Fruit fly (Drosophila melanogaster) whole organism, prepupa: ENCODE results near the gene CG43072.

Source experiments
- CG10669 ChIP-seq: fragments of 200-800 bp; sonication (Bioruptor generic); optimal IDR thresholded peaks from 3 replicates; lab custom pipeline; 2018; ENCODE audit warnings: missing biosample characterization, mild to moderate bottlenecking, missing genetic modification characterization, moderate library complexity
- CG11294 ChIP-seq: fragments of 200-800 bp; sonication (Bioruptor generic); IDR thresholded peaks from 2 replicates; pipeline ENCODE4 v1.3.6; 2022; ENCODE audit warnings: missing biosample characterization, missing genetic modification characterization
- CG11762 ChIP-seq: fragments of 200-800 bp; sonication (Bioruptor generic); optimal IDR thresholded peaks from 3 replicates; lab custom pipeline; 2016; ENCODE audit warnings: missing biosample characterization, missing genetic modification characterization; ENCODE audit not compliant: insufficient read depth
- CG11902 ChIP-seq: fragments of 200-800 bp; sonication (Bioruptor generic); optimal IDR thresholded peaks from 3 replicates; lab custom pipeline; 2016; ENCODE audit warnings: missing biosample characterization, missing genetic modification characterization
- CG15336 ChIP-seq: fragments of 200-800 bp; sonication (Bioruptor generic); IDR thresholded peaks from 2 replicates; pipeline ENCODE4 v1.3.6; 2022; ENCODE audit warnings: missing biosample characterization, missing genetic modification characterization
- CG1621 ChIP-seq: fragments of 200-800 bp; sonication (Bioruptor generic); optimal IDR thresholded peaks from 3 replicates; lab custom pipeline; 2018; ENCODE audit warnings: missing biosample characterization, mild to moderate bottlenecking, missing genetic modification characterization
- CG16779 ChIP-seq: fragments of 200-800 bp; sonication (Bioruptor generic); optimal IDR thresholded peaks from 3 replicates; lab custom pipeline; 2017; ENCODE audit warnings: missing biosample characterization, mild to moderate bottlenecking, missing genetic modification characterization
- CG3032 ChIP-seq: fragments of 200-800 bp; optimal IDR thresholded peaks from 2 replicates; lab custom pipeline; 2019; ENCODE audit warnings: missing biosample characterization, mild to moderate bottlenecking, missing genetic modification characterization, moderate library complexity
- CG31627 ChIP-seq: fragments of 200-800 bp; sonication (Bioruptor generic); optimal IDR thresholded peaks from 3 replicates; lab custom pipeline; 2016; ENCODE audit warnings: missing biosample characterization, missing genetic modification characterization
- CG32006 ChIP-seq: fragments of 200-800 bp; sonication (Bioruptor generic); optimal IDR thresholded peaks from 3 replicates; lab custom pipeline; 2017; ENCODE audit warnings: missing biosample characterization, mild to moderate bottlenecking, missing genetic modification characterization
- CG34406 ChIP-seq: fragments of 200-800 bp; sonication (Bioruptor generic); optimal IDR thresholded peaks from 3 replicates; lab custom pipeline; 2016; ENCODE audit warnings: missing biosample characterization, missing genetic modification characterization
- CG3919 ChIP-seq: fragments of 200-800 bp; sonication (Bioruptor generic); optimal IDR thresholded peaks from 3 replicates; lab custom pipeline; 2016; ENCODE audit warnings: missing biosample characterization, missing genetic modification characterization
- CG4318 ChIP-seq: fragments of 200-800 bp; sonication (Bioruptor generic); optimal IDR thresholded peaks from 3 replicates; lab custom pipeline; 2017; ENCODE audit warnings: missing biosample characterization, mild to moderate bottlenecking, missing genetic modification characterization
- CG6163 ChIP-seq: fragments of 200-800 bp; sonication (Bioruptor generic); IDR thresholded peaks from 3 replicates; pipeline ENCODE4 v1.3.6; 2022; ENCODE audit warnings: missing biosample characterization, missing genetic modification characterization
- CG6276 ChIP-seq: fragments of 200-800 bp; sonication (Bioruptor generic); optimal IDR thresholded peaks from 2 replicates; lab custom pipeline; 2017; ENCODE audit warnings: missing biosample characterization, mild to moderate bottlenecking, missing genetic modification characterization
- CG6808 ChIP-seq: fragments of 200-800 bp; sonication (Bioruptor generic); optimal IDR thresholded peaks from 3 replicates; lab custom pipeline; 2017; ENCODE audit warnings: missing biosample characterization, missing genetic modification characterization, mild to moderate bottlenecking, moderate library complexity, missing genetic modification reagents
- CG6854 ChIP-seq: fragments of 200-800 bp; sonication (Bioruptor generic); optimal IDR thresholded peaks from 2 replicates; lab custom pipeline; 2017; ENCODE audit warnings: missing biosample characterization, mild to moderate bottlenecking, missing genetic modification characterization
- CG7368 ChIP-seq: fragments of 200-800 bp; sonication (Bioruptor generic); optimal IDR thresholded peaks from 3 replicates; lab custom pipeline; 2016; ENCODE audit warnings: missing biosample characterization, missing genetic modification characterization
- CG8119 ChIP-seq: fragments of 200-800 bp; sonication (Bioruptor generic); IDR thresholded peaks from 3 replicates; pipeline ENCODE4 v1.3.6; 2022; ENCODE audit warnings: missing biosample characterization, missing genetic modification characterization
- CG8319 ChIP-seq: fragments of 200-800 bp; sonication (Bioruptor generic); optimal IDR thresholded peaks from 3 replicates; lab custom pipeline; 2016; ENCODE audit warnings: missing biosample characterization, missing genetic modification characterization
- CG8632 ChIP-seq: fragments of 200-800 bp; sonication (Bioruptor generic); optimal IDR thresholded peaks from 3 replicates; lab custom pipeline; 2016; ENCODE audit warnings: missing biosample characterization, missing genetic modification characterization
- Eip93F ChIP-seq: fragments of 200-800 bp; sonication (Bioruptor generic); optimal IDR thresholded peaks from 2 replicates; lab custom pipeline; 2016; ENCODE audit warnings: missing biosample characterization, mild to moderate bottlenecking, missing genetic modification characterization
- Ets21C ChIP-seq: fragments of 200-800 bp; sonication (Bioruptor generic); optimal IDR thresholded peaks from 3 replicates; lab custom pipeline; 2016; ENCODE audit warnings: missing biosample characterization, missing genetic modification characterization
- Ets96B ChIP-seq: fragments of 200-800 bp; optimal IDR thresholded peaks from 2 replicates; lab custom pipeline; 2019; ENCODE audit warnings: missing biosample characterization, mild to moderate bottlenecking, missing genetic modification characterization, moderate library complexity
- Hr38 ChIP-seq: sonication (Bioruptor generic); optimal IDR thresholded peaks from 2 replicates; lab custom pipeline; 2016; ENCODE audit warnings: missing biosample characterization, missing genetic modification characterization
- Hr39 ChIP-seq: fragments of 200-800 bp; sonication (Bioruptor generic); optimal IDR thresholded peaks from 2 replicates; lab custom pipeline; 2016; ENCODE audit warnings: missing biosample characterization, missing genetic modification characterization
- Hr4 ChIP-seq: fragments of 200-800 bp; sonication (Bioruptor generic); optimal IDR thresholded peaks from 3 replicates; lab custom pipeline; 2016; ENCODE audit warnings: missing biosample characterization, missing genetic modification characterization
- Lpt ChIP-seq: fragments of 200-800 bp; sonication (Bioruptor generic); optimal IDR thresholded peaks from 3 replicates; lab custom pipeline; 2016; ENCODE audit warnings: missing biosample characterization, missing genetic modification characterization
- Met ChIP-seq: fragments of 200-800 bp; sonication (Bioruptor generic); optimal IDR thresholded peaks from 3 replicates; lab custom pipeline; 2016; ENCODE audit warnings: missing biosample characterization, missing genetic modification characterization
- Smox ChIP-seq: fragments of 200-800 bp; sonication (Bioruptor generic); optimal IDR thresholded peaks from 3 replicates; lab custom pipeline; 2016; ENCODE audit warnings: missing biosample characterization, missing genetic modification characterization
- Sox102F ChIP-seq: fragments of 200-800 bp; sonication (Bioruptor generic); optimal IDR thresholded peaks from 2 replicates; lab custom pipeline; 2016; ENCODE audit warnings: missing biosample characterization, mild to moderate bottlenecking, missing genetic modification characterization
- Sox14 ChIP-seq: fragments of 200-800 bp; sonication (Bioruptor generic); optimal IDR thresholded peaks from 3 replicates; lab custom pipeline; 2016; ENCODE audit warnings: missing biosample characterization, missing genetic modification characterization
- Sox15 ChIP-seq: fragments of 200-800 bp; sonication (Bioruptor generic); optimal IDR thresholded peaks from 3 replicates; lab custom pipeline; 2016; ENCODE audit warnings: missing biosample characterization, missing genetic modification characterization
- acj6 ChIP-seq: fragments of 200-800 bp; sonication (Bioruptor generic); optimal IDR thresholded peaks from 3 replicates; lab custom pipeline; 2016; ENCODE audit warnings: missing biosample characterization, missing genetic modification characterization
- cyc ChIP-seq: fragments of 200-800 bp; sonication (Bioruptor generic); optimal IDR thresholded peaks from 3 replicates; lab custom pipeline; 2016; ENCODE audit warnings: missing biosample characterization, missing genetic modification characterization
- dac ChIP-seq: fragments of 200-800 bp; sonication (Bioruptor generic); optimal IDR thresholded peaks from 2 replicates; lab custom pipeline; 2017; ENCODE audit warnings: missing biosample characterization, mild to moderate bottlenecking, missing genetic modification characterization
- dsx ChIP-seq: fragments of 200-800 bp; optimal IDR thresholded peaks from 3 replicates; lab custom pipeline; 2019; ENCODE audit warnings: missing biosample characterization, mild to moderate bottlenecking, missing genetic modification characterization, moderate library complexity; ENCODE audit not compliant: poor library complexity, severe bottlenecking
- eg ChIP-seq: fragments of 200-800 bp; sonication (Bioruptor generic); IDR thresholded peaks from 3 replicates; pipeline ENCODE4 v1.3.6; 2022; ENCODE audit warnings: missing biosample characterization, missing genetic modification characterization
- fd59A ChIP-seq: fragments of 200-800 bp; sonication (Bioruptor generic); optimal IDR thresholded peaks from 2 replicates; lab custom pipeline; 2017; ENCODE audit warnings: missing biosample characterization, mild to moderate bottlenecking, missing genetic modification characterization, missing genetic modification reagents
- fkh ChIP-seq: fragments of 200-800 bp; sonication (Bioruptor generic); optimal IDR thresholded peaks from 3 replicates; lab custom pipeline; 2017; ENCODE audit warnings: missing biosample characterization, mild to moderate bottlenecking, missing genetic modification characterization, moderate library complexity
- lz ChIP-seq: fragments of 200-800 bp; sonication (Bioruptor generic); optimal IDR thresholded peaks from 3 replicates; lab custom pipeline; 2016; ENCODE audit warnings: missing biosample characterization, missing genetic modification characterization
- net ChIP-seq: fragments of 200-800 bp; sonication (Bioruptor generic); optimal IDR thresholded peaks from 3 replicates; lab custom pipeline; 2016; ENCODE audit warnings: missing biosample characterization, missing genetic modification characterization
- pdm3 ChIP-seq: fragments of 200-800 bp; sonication (Bioruptor generic); optimal IDR thresholded peaks from 3 replicates; lab custom pipeline; 2016; ENCODE audit warnings: missing biosample characterization, missing genetic modification characterization
- spab ChIP-seq: fragments of 200-800 bp; sonication (Bioruptor generic); optimal IDR thresholded peaks from 2 replicates; lab custom pipeline; 2017; ENCODE audit warnings: missing biosample characterization, mild to moderate bottlenecking, missing genetic modification characterization, missing genetic modification reagents
- ss ChIP-seq, 2 experiments: fragments of 200-800 bp; sonication (Bioruptor generic); optimal IDR thresholded peaks; 2 replicates in 1 of 2; 3 replicates in 1 of 2; lab custom pipeline; 2017 to 2018; ENCODE audit warnings: mild to moderate bottlenecking in 2 of 2, missing biosample characterization in 2 of 2, missing genetic modification characterization in 2 of 2, moderate library complexity in 1 of 2
- svp ChIP-seq: fragments of 200-800 bp; sonication (Bioruptor generic); peaks from one replicate; lab custom pipeline; 2016; ENCODE audit warnings: missing biosample characterization, missing genetic modification characterization
- topi ChIP-seq: fragments of 200-800 bp; sonication (Bioruptor generic); optimal IDR thresholded peaks from 3 replicates; lab custom pipeline; 2016; ENCODE audit warnings: missing biosample characterization, missing genetic modification characterization
- vri ChIP-seq: fragments of 200-800 bp; sonication (Bioruptor generic); optimal IDR thresholded peaks from 3 replicates; lab custom pipeline; 2016; ENCODE audit warnings: missing biosample characterization, mild to moderate bottlenecking, missing genetic modification characterization

The CG43072 gene

dm6 chr3L:21055839-21056238 lies 9.8 kb upstream of the CG43072 start:
- TF ChIP-seq lz (GFP tag; lab: Kevin White, UChicago) (no peak), vri (GFP tag; lab: Kevin White, UChicago) (peak; percentile 34), CG6808 (GFP tag; lab: Kevin White, UChicago) (no peak), ss (GFP tag; optimal IDR thresholded peaks at IDR 0.05; lab: Kevin White, UChicago) (no peak), cyc (GFP tag; lab: Kevin White, UChicago) (no peak), fkh (GFP tag; lab: Kevin White, UChicago) (peak; percentile 75), Sox15 (GFP tag; lab: Kevin White, UChicago) (no peak), spab (GFP tag; lab: Kevin White, UChicago) (no peak), svp (GFP tag; lab: Kevin White, UChicago) (no peak), fd59A (GFP tag; lab: Kevin White, UChicago) (no peak), CG32006 (GFP tag; lab: Kevin White, UChicago) (no peak), CG16779 (tag; lab: Kevin White, UChicago) (no peak), CG10669 (GFP tag; lab: Kevin White, UChicago) (no peak)

DNA sequence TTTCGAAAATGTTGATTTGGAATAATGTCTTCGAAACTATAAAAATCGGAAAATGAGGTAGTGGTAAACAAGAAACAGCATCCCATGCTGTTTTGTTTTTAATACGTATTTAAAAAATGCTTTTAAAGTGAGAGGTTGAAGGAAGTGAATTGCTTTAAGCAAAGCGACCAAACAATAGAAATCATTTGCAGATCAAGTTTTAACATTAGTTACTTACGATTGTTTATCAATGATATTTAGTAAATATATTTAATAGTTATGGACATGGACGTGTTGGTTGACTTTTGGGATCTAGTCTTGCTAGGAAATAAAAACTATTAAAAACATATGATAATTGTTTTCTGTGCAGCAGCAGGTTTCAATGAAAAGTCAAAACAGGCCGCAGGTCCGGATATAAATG lies 9.4 kb upstream of the CG43072 start:
- TF ChIP-seq dac (GFP tag; lab: Kevin White, UChicago) (no peak), CG31627 (GFP tag; lab: Kevin White, UChicago) (no peak), ss (GFP tag; optimal IDR thresholded peaks at IDR 0.05; lab: Kevin White, UChicago) (no peak), CG8119 (GFP tag; lab: Robert Waterston, UW) (no peak), Smox (GFP tag; lab: Kevin White, UChicago) (no peak), CG1621 (tag; lab: Kevin White, UChicago) (no peak), acj6 (peak; percentile 21), CG11762 (GFP tag; lab: Kevin White, UChicago) (peak; percentile 11), CG8319 (no peak), CG6808 (GFP tag; lab: Kevin White, UChicago) (peak; percentile 35), Met (peak; percentile 4), lz (GFP tag; lab: Kevin White, UChicago) (no peak), CG7368 (GFP tag; lab: Kevin White, UChicago) (no peak), Eip93F (GFP tag; lab: Kevin White, UChicago) (no peak), Ets21C (GFP tag; lab: Kevin White, UChicago) (no peak), CG15336 (peak; percentile 11; the same call in 1 of the 2 replicates), Sox15 (GFP tag; lab: Kevin White, UChicago) (no peak), Lpt (GFP tag; lab: Kevin White, UChicago) (peak; percentile 21), Hr39 (GFP tag; lab: Kevin White, UChicago) (no peak), CG3032 (tag; lab: Kevin White, UChicago) (peak; percentile 9), CG11902 (no peak), CG10669 (GFP tag; lab: Kevin White, UChicago) (peak; percentile 25), pdm3 (GFP tag; lab: Kevin White, UChicago) (peak; percentile 56), CG8632 (GFP tag; lab: Kevin White, UChicago) (peak; percentile 31), Hr4 (GFP tag; lab: Kevin White, UChicago) (peak; percentile 48), topi (GFP tag; lab: Kevin White, UChicago) (no peak), CG3919 (GFP tag; lab: Kevin White, UChicago) (peak; percentile 39), eg (GFP tag; lab: Robert Waterston, UW) (peak; percentile 32; the same call in 1 of the 3 replicates), vri (GFP tag; lab: Kevin White, UChicago) (no peak), CG32006 (GFP tag; lab: Kevin White, UChicago) (peak; percentile 75), Ets96B (tag; lab: Kevin White, UChicago) (peak; percentile 38), cyc (GFP tag; lab: Kevin White, UChicago) (no peak), CG11294 (no peak), CG34406 (no peak), CG4318 (GFP tag; lab: Kevin White, UChicago) (peak; percentile 66), Sox14 (GFP tag; lab: Kevin White, UChicago) (peak; percentile 2), CG6163 (GFP tag; lab: Robert Waterston, UW) (no peak; the same call in 2 of the 3 replicates), Sox102F (GFP tag; lab: Kevin White, UChicago) (no peak), net (peak; percentile 40), Hr38 (no peak), spab (GFP tag; lab: Kevin White, UChicago) (peak; percentile 5), dsx (GFP tag; lab: Kevin White, UChicago) (no peak), CG6854 (GFP tag; lab: Kevin White, UChicago) (no peak), CG6276 (GFP tag; lab: Kevin White, UChicago) (peak; percentile 53), svp (GFP tag; lab: Kevin White, UChicago) (no peak)
